Fruit fly (Drosophila melanogaster) whole organism, embryonic: ENCODE measurements around the gene Kua.

Experiments used
- CG10267 ChIP-seq: fragments of 200-800 bp; sonication (Bioruptor generic); optimal IDR thresholded peaks from 2 replicates; lab custom pipeline; 2018; ENCODE audit warnings: missing biosample characterization, mild to moderate bottlenecking, missing genetic modification characterization, moderate library complexity
- CG10565 ChIP-seq: fragments of 200-800 bp; sonication (Bioruptor generic); optimal IDR thresholded peaks from 3 replicates; lab custom pipeline; 2016; ENCODE audit warnings: missing biosample characterization, mild to moderate bottlenecking, missing genetic modification characterization
- CG11093 ChIP-seq: fragments of 200-800 bp; sonication (Bioruptor generic); IDR thresholded peaks from 3 replicates; pipeline ENCODE4 v1.3.6; 2022; ENCODE audit warnings: missing biosample characterization, missing genetic modification characterization
- CG11696 ChIP-seq: fragments of 200-800 bp; sonication (Bioruptor generic); IDR thresholded peaks from 2 replicates; pipeline ENCODE4 v1.3.6; 2022; ENCODE audit warnings: missing biosample characterization, missing genetic modification characterization
- CG13123 ChIP-seq: fragments of 200-800 bp; sonication (Bioruptor generic); optimal IDR thresholded peaks from 2 replicates; lab custom pipeline; 2016; ENCODE audit warnings: missing biosample characterization, missing genetic modification characterization
- CG14441 ChIP-seq: fragments of 200-800 bp; sonication (Bioruptor generic); IDR thresholded peaks from 2 replicates; pipeline ENCODE4 v1.3.6; 2022; ENCODE audit warnings: missing biosample characterization, missing genetic modification characterization
- CG14710 ChIP-seq: fragments of 200-800 bp; sonication (Bioruptor generic); optimal IDR thresholded peaks from 3 replicates; lab custom pipeline; 2019; ENCODE audit warnings: missing biosample characterization, mild to moderate bottlenecking, missing genetic modification characterization, moderate library complexity
- CG17328 ChIP-seq: fragments of 200-800 bp; sonication (Bioruptor generic); IDR thresholded peaks from 2 replicates; pipeline ENCODE4 v1.3.6; 2022; ENCODE audit warnings: missing biosample characterization, missing genetic modification characterization
- CG2120 ChIP-seq: fragments of 200-800 bp; sonication (Bioruptor generic); optimal IDR thresholded peaks from 3 replicates; lab custom pipeline; 2016; ENCODE audit warnings: missing biosample characterization, missing genetic modification characterization
- CG2202 ChIP-seq: fragments of 200-800 bp; sonication (Bioruptor generic); optimal IDR thresholded peaks from 2 replicates; lab custom pipeline; 2018; ENCODE audit warnings: missing biosample characterization, mild to moderate bottlenecking, missing genetic modification characterization
- CG2678 ChIP-seq: fragments of 200-800 bp; sonication (Bioruptor generic); optimal IDR thresholded peaks from 3 replicates; lab custom pipeline; 2019; ENCODE audit warnings: missing biosample characterization, mild to moderate bottlenecking, missing genetic modification characterization, moderate library complexity
- CG30431 ChIP-seq: fragments of 200-800 bp; sonication (Bioruptor generic); optimal IDR thresholded peaks from 2 replicates; lab custom pipeline; 2017; ENCODE audit warnings: missing biosample characterization, missing genetic modification characterization
- CG31224 ChIP-seq: fragments of 200-800 bp; sonication (Bioruptor generic); IDR thresholded peaks from 2 replicates; pipeline ENCODE4 v1.3.6; 2022; ENCODE audit warnings: missing biosample characterization, missing genetic modification characterization
- CG34224 ChIP-seq: fragments of 200-800 bp; sonication (Bioruptor generic); IDR thresholded peaks from 3 replicates; pipeline ENCODE4 v1.3.6; 2022; ENCODE audit warnings: missing biosample characterization, missing genetic modification characterization; ENCODE audit not compliant: partially characterized antibody
- CG4707 ChIP-seq: fragments of 200-800 bp; sonication (Bioruptor generic); optimal IDR thresholded peaks from 2 replicates; lab custom pipeline; 2018; ENCODE audit warnings: missing biosample characterization, mild to moderate bottlenecking, missing genetic modification characterization, moderate library complexity
- CG7786 ChIP-seq: fragments of 200-800 bp; sonication (Bioruptor generic); optimal IDR thresholded peaks from 2 replicates; lab custom pipeline; 2016; ENCODE audit warnings: missing biosample characterization, missing genetic modification characterization
- CG8359 ChIP-seq: fragments of 200-800 bp; sonication (Bioruptor generic); optimal IDR thresholded peaks from 2 replicates; lab custom pipeline; 2017; ENCODE audit warnings: missing biosample characterization, mild to moderate bottlenecking, missing genetic modification characterization, borderline replicate concordance
- CG9437 ChIP-seq: fragments of 200-800 bp; sonication (Bioruptor generic); optimal IDR thresholded peaks from 2 replicates; lab custom pipeline; 2018; ENCODE audit warnings: missing biosample characterization, mild to moderate bottlenecking, missing genetic modification characterization
- CG9797 ChIP-seq: fragments of 200-800 bp; sonication (Bioruptor generic); optimal IDR thresholded peaks from 3 replicates; lab custom pipeline; 2018; ENCODE audit warnings: missing biosample characterization, mild to moderate bottlenecking, missing genetic modification characterization
- CTCF ChIP-seq: fragments of 200-800 bp; sonication (Bioruptor generic); optimal IDR thresholded peaks from 2 replicates; lab custom pipeline; 2017; ENCODE audit warnings: missing biosample characterization, mild to moderate bottlenecking, missing genetic modification characterization, moderate library complexity
- Camta ChIP-seq: fragments of 200-800 bp; sonication (Bioruptor generic); optimal IDR thresholded peaks from 2 replicates; lab custom pipeline; 2016; ENCODE audit warnings: missing biosample characterization, missing genetic modification characterization
- CrebB ChIP-seq: fragments of 200-800 bp; sonication (Bioruptor generic); optimal IDR thresholded peaks from 3 replicates; lab custom pipeline; 2018; ENCODE audit warnings: missing biosample characterization, mild to moderate bottlenecking, missing genetic modification characterization
- D19B ChIP-seq: fragments of 200-800 bp; sonication (Bioruptor generic); optimal IDR thresholded peaks from 2 replicates; lab custom pipeline; 2017; ENCODE audit warnings: missing biosample characterization, mild to moderate bottlenecking, missing genetic modification characterization
- Dip3 ChIP-seq: fragments of 200-800 bp; sonication (Bioruptor generic); optimal IDR thresholded peaks from 3 replicates; lab custom pipeline; 2016; ENCODE audit warnings: missing biosample characterization, missing genetic modification characterization
- E2f1 ChIP-seq: fragments of 200-800 bp; sonication (Bioruptor generic); IDR thresholded peaks from 2 replicates; pipeline ENCODE4 v1.3.6; 2022; ENCODE audit warnings: missing biosample characterization, missing genetic modification characterization
- ERR ChIP-seq: fragments of 200-800 bp; sonication (Bioruptor generic); optimal IDR thresholded peaks from 2 replicates; lab custom pipeline; 2016; ENCODE audit warnings: missing biosample characterization, missing genetic modification characterization
- Elba2 ChIP-seq: fragments of 200-800 bp; sonication (Bioruptor generic); optimal IDR thresholded peaks from 3 replicates; lab custom pipeline; 2016; ENCODE audit warnings: missing biosample characterization, missing genetic modification characterization
- HLH4C ChIP-seq: fragments of 200-800 bp; sonication (Bioruptor generic); IDR thresholded peaks from 3 replicates; pipeline ENCODE4 v1.3.6; 2022; ENCODE audit warnings: missing biosample characterization, missing genetic modification characterization; ENCODE audit not compliant: partially characterized antibody
- Hr3 ChIP-seq: fragments of 200-800 bp; sonication (Bioruptor generic); optimal IDR thresholded peaks from 3 replicates; lab custom pipeline; 2016; ENCODE audit warnings: missing biosample characterization, missing genetic modification characterization
- Jarid2 ChIP-seq: fragments of 200-800 bp; sonication (Bioruptor generic); optimal IDR thresholded peaks from 3 replicates; lab custom pipeline; 2017; ENCODE audit warnings: mild to moderate bottlenecking, missing biosample characterization, missing genetic modification reagents, missing genetic modification characterization
- Max ChIP-seq: fragments of 200-800 bp; sonication (Bioruptor generic); optimal IDR thresholded peaks from 2 replicates; lab custom pipeline; 2016; ENCODE audit warnings: missing biosample characterization, mild to moderate bottlenecking, missing genetic modification characterization
- Rfx ChIP-seq: fragments of 200-800 bp; sonication (Bioruptor generic); IDR thresholded peaks from 2 replicates; pipeline ENCODE4 v1.3.6; 2022; ENCODE audit warnings: missing biosample characterization, missing genetic modification characterization
- Sin3A ChIP-seq: fragments of >200 bp; optimal IDR thresholded peaks from 2 replicates; lab custom pipeline; 2018
- Stat92E ChIP-seq, 3 experiments: fragments of >200 bp in 2 of 3; fragments of 200-800 bp in 1 of 3; sonication (Bioruptor generic) in 1 of 3; optimal IDR thresholded peaks; 2 replicates each; lab custom pipeline; 2017 to 2019; ENCODE audit warnings: missing biosample characterization in 3 of 3, missing genetic modification characterization in 3 of 3, mild to moderate bottlenecking in 1 of 3, moderate library complexity in 1 of 3
- Xbp1 ChIP-seq: fragments of 200-800 bp; sonication (Bioruptor generic); optimal IDR thresholded peaks from 3 replicates; lab custom pipeline; 2016; ENCODE audit warnings: missing biosample characterization, mild to moderate bottlenecking, missing genetic modification characterization
- cas ChIP-seq: fragments of 200-800 bp; sonication (Bioruptor generic); IDR thresholded peaks from 2 replicates; pipeline ENCODE4 v1.3.6; 2022; ENCODE audit warnings: missing biosample characterization, missing genetic modification characterization
- caup ChIP-seq: fragments of 200-800 bp; sonication (Bioruptor generic); optimal IDR thresholded peaks from 3 replicates; lab custom pipeline; 2017; ENCODE audit warnings: missing biosample characterization, mild to moderate bottlenecking, missing genetic modification characterization, moderate library complexity; ENCODE audit not compliant: severe bottlenecking
- dmrt99B ChIP-seq: fragments of 200-800 bp; sonication (Bioruptor generic); optimal IDR thresholded peaks from 2 replicates; lab custom pipeline; 2018; ENCODE audit warnings: missing biosample characterization, mild to moderate bottlenecking, missing genetic modification characterization, moderate library complexity
- gsb-n ChIP-seq: fragments of 200-800 bp; sonication (Bioruptor generic); optimal IDR thresholded peaks from 3 replicates; lab custom pipeline; 2018; ENCODE audit warnings: missing biosample characterization, mild to moderate bottlenecking, missing genetic modification characterization
- lmd ChIP-seq: fragments of 200-800 bp; sonication (Bioruptor generic); IDR thresholded peaks from 2 replicates; pipeline ENCODE4 v1.3.6; 2022; ENCODE audit warnings: missing biosample characterization, missing genetic modification characterization
- maf-S ChIP-seq: fragments of 200-800 bp; sonication (Bioruptor generic); optimal IDR thresholded peaks from 2 replicates; lab custom pipeline; 2016; ENCODE audit warnings: missing biosample characterization, missing genetic modification characterization
- mirr ChIP-seq: fragments of 200-800 bp; sonication (Bioruptor generic); optimal IDR thresholded peaks from 3 replicates; lab custom pipeline; 2018; ENCODE audit warnings: missing biosample characterization, mild to moderate bottlenecking, missing genetic modification characterization
- pfk ChIP-seq: fragments of 200-800 bp; sonication (Bioruptor generic); optimal IDR thresholded peaks from 2 replicates; lab custom pipeline; 2018; ENCODE audit warnings: missing biosample characterization, mild to moderate bottlenecking, missing genetic modification characterization, moderate library complexity
- pho ChIP-seq: fragments of 200-800 bp; sonication (Bioruptor generic); optimal IDR thresholded peaks from 2 replicates; lab custom pipeline; 2016; ENCODE audit warnings: missing biosample characterization, missing genetic modification characterization
- row ChIP-seq: fragments of 200-800 bp; sonication (Bioruptor generic); IDR thresholded peaks from 3 replicates; pipeline ENCODE4 v1.3.6; 2022; ENCODE audit warnings: missing biosample characterization, missing genetic modification characterization
- run ChIP-seq: fragments of 200-800 bp; sonication (Bioruptor generic); optimal IDR thresholded peaks from 3 replicates; lab custom pipeline; 2018; ENCODE audit warnings: missing biosample characterization, mild to moderate bottlenecking, missing genetic modification characterization
- sim ChIP-seq: fragments of 200-800 bp; sonication (Bioruptor generic); IDR thresholded peaks from 2 replicates; pipeline ENCODE4 v1.3.6; 2022; ENCODE audit warnings: missing biosample characterization, missing genetic modification characterization
- sna ChIP-seq: fragments of 200-800 bp; sonication (Bioruptor generic); IDR thresholded peaks from 2 replicates; pipeline ENCODE4 v1.3.6; 2022; ENCODE audit warnings: missing biosample characterization, missing genetic modification characterization; ENCODE audit not compliant: partially characterized antibody
- tap ChIP-seq: fragments of 200-800 bp; optimal IDR thresholded peaks from 3 replicates; lab custom pipeline; 2019; ENCODE audit warnings: missing biosample characterization, mild to moderate bottlenecking, missing genetic modification characterization, moderate library complexity
- trh ChIP-seq: fragments of 200-800 bp; sonication (Bioruptor generic); optimal IDR thresholded peaks from 2 replicates; lab custom pipeline; 2016; ENCODE audit warnings: missing biosample characterization, missing genetic modification characterization
- wdn ChIP-seq: fragments of 200-800 bp; sonication (Bioruptor generic); IDR thresholded peaks from 2 replicates; pipeline ENCODE4 v1.3.6; 2022; ENCODE audit warnings: missing biosample characterization, missing genetic modification characterization

The Kua gene

DNA sequence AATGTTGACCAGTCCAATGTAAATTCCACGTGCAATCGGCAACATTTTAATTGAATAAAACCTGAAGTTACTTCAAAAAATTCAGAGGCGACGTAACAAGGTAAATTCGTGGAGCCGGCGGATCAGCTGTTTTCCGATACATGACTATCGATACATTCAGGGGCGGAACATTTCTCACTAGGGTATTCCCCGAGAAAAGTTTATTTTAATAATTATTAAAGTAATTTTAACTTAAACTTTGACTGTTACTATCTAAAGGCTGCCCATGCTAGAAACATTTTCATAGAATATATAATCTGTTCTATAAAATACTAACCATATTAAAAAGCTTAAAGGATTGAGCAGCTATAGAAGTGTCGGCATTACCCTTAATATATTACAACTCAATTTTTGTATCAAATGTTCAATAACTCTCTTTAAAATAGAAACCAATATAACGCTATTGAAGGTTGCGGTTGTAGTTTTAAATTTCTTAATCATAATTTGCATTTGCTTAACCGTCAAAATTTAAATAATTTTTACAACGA lies at the start of gene Kua, which contains the start of gene mRpS18B:
TSS of gene Kua (plus strand) at position 477 of the 527 bp plus-strand sequence.
TSS of gene mRpS18B (minus strand) at position 149 of the 527 bp plus-strand sequence.
- TF ChIP-seq CG9797 (GFP tag; lab: Kevin White, UChicago) (no peak), lmd (peak; percentile 58), Hr3 (GFP tag; lab: Kevin White, UChicago) (peak; percentile 55), pho (GFP tag; lab: Kevin White, UChicago) (no peak), CrebB (no peak), CG2120 (GFP tag; lab: Kevin White, UChicago) (peak; percentile 67), Stat92E (GFP tag; optimal IDR thresholded peaks at IDR 0.05; lab: Kevin White, UChicago) (no peak), CG9437 (peak; percentile 86), CG14441 (GFP tag; lab: Robert Waterston, UW) (peak; percentile 57; the same call in 1 of the 2 replicates), Jarid2 (no peak), CG10267 (peak; percentile 54), CG31224 (GFP tag; lab: Robert Waterston, UW) (no peak), HLH4C (GFP tag; lab: Robert Waterston, UW) (no peak; the same call in 2 of the 3 replicates), mirr (GFP tag; lab: Kevin White, UChicago) (no peak), run (tag; lab: Kevin White, UChicago) (no peak), CG17328 (GFP tag; lab: Robert Waterston, UW) (no peak), Elba2 (GFP tag; lab: Kevin White, UChicago) (no peak), CG14710 (tag; lab: Kevin White, UChicago) (peak; percentile 65), sna (GFP tag; lab: Robert Waterston, UW) (0 out of 2 replicates have a peak, but pooled peaks have one; percentile 23), Dip3 (GFP tag; lab: Kevin White, UChicago) (no peak), gsb-n (tag; lab: Kevin White, UChicago) (peak; percentile 2), trh (GFP tag; lab: Kevin White, UChicago) (no peak), CG13123 (GFP tag; lab: Kevin White, UChicago) (no peak), ERR (GFP tag; lab: Kevin White, UChicago) (no peak), wdn (GFP tag; lab: Robert Waterston, UW) (no peak), maf-S (GFP tag; lab: Kevin White, UChicago) (no peak), cas (no peak), Rfx (GFP tag; lab: Robert Waterston, UW) (peak; percentile 85), CG8359 (GFP tag; lab: Kevin White, UChicago) (no peak), CG30431 (GFP tag; lab: Kevin White, UChicago) (no peak), E2f1 (GFP tag; lab: Robert Waterston, UW) (no peak; the same call in 1 of the 2 replicates), CG2678 (tag; lab: Kevin White, UChicago) (peak; percentile 65), Sin3A (lab: Kevin White, UChicago) (no peak), CG7786 (GFP tag; lab: Kevin White, UChicago) (no peak), CG2202 (tag; lab: Kevin White, UChicago) (no peak), Max (GFP tag; lab: Kevin White, UChicago) (no peak), CTCF (GFP tag; lab: Kevin White, UChicago) (no peak), CG11093 (no peak), CG4707 (no peak), sim (no peak), row (GFP tag; lab: Robert Waterston, UW) (peak; percentile 86), tap (tag; lab: Kevin White, UChicago) (peak; percentile 29), caup (GFP tag; lab: Kevin White, UChicago) (peak; percentile 28), CG10565 (GFP tag; lab: Kevin White, UChicago) (no peak), CG11696 (GFP tag; lab: Robert Waterston, UW) (no peak), Xbp1 (peak; percentile 65), D19B (GFP tag; lab: Kevin White, UChicago) (no peak), CG34224 (GFP tag; lab: Robert Waterston, UW) (peak; percentile 64), Camta (GFP tag; lab: Kevin White, UChicago) (peak; percentile 13), pfk (no peak), dmrt99B (peak; percentile 62)
